Fruit fly (Drosophila melanogaster): Measurements from ENCODE around the gene CG13070.

The CG13070 gene

DNA sequence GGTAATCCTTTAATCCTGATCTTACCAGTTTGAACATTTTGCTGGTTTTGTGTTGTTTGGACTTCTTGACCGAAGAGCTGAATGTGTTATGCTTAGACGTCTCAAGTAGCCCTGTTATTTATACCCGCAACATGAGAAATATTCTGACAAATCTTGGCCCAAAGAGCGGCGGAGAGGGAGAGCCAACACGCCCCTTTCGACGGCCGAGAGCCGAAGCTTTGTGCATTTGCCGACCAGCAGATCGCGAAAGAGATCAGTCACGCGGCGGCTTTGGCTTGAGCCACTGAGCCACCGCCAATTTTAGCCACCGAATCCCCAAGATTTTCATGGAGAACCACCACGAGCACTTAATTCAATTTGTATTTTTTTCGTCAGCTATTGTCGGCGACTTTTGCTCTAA lies 32.3 kb downstream of the CG13070 start, which contains the start of gene CG4962:
Gene CG4962 (minus strand): TSS at position 101 of the 400 bp plus-strand sequence.
- TF ChIP-seq topi (GFP tag; optimal IDR thresholded peaks at IDR 0.05) = no peak

DNA sequence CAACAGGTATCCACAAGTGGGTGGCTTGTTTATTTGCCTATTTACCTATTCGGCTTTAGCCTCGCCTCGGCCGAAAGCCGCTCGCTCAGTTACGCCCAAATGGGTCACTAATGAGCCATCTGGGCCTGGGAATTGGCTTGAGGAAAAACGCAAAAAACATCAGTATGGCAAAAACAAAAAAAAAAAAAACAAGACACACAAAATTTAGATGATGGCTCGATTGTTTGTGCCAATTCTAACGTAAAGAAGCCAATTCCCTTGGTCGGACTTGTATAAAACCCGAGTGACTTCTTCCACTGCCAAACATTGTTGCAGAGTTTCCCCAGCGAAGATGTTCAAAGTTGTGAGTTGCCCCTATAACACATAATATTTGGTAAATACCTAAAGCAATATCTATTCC lies 38.0 kb downstream of the CG13070 start, which contains the start of gene CG4982:
Gene CG4982 (plus strand): TSS at position 301 of the 400 bp plus-strand sequence.
- no peak for TF ChIP-seq OdsH (GFP tag; optimal IDR thresholded peaks at IDR 0.05)
- TF ChIP-seq Sox102F (GFP tag; optimal IDR thresholded peaks at IDR 0.05) = no peak
- TF ChIP-seq achi (GFP tag; optimal IDR thresholded peaks at IDR 0.05) = no peak
- no peak for TF ChIP-seq CG34406 (GFP tag; optimal IDR thresholded peaks at IDR 0.05)
- no peak for TF ChIP-seq Hr38 (GFP tag; optimal IDR thresholded peaks at IDR 0.05)
- no peak for TF ChIP-seq Smox (GFP tag; optimal IDR thresholded peaks at IDR 0.05)
- TF ChIP-seq esn (GFP tag; optimal IDR thresholded peaks at IDR 0.05) = no peak
- TF ChIP-seq CG6163 (GFP tag; IDR thresholded peaks at IDR 0.05) = no peak
- no peak for TF ChIP-seq CG8319 (GFP tag; optimal IDR thresholded peaks at IDR 0.05)
- no peak for TF ChIP-seq CG6854 (GFP tag; optimal IDR thresholded peaks at IDR 0.05)

DNA sequence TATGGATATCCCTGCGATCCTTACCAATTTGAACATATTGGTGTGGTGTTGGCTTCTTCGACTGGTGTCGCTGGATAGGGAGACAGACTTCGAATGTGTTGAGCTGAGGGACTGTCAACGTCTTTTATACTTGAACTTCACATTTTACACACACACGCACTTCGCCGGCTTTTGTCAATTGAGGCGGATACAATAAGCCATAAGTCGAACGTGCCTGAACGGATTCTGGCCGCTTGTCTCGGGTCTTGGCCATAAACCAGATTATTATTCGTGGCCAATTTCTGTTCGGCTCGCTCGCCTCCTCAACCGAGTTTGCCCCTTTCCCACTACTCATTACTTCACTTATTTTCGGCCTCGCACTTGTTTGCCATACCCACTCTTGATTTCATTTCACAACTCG lies 39.9 kb downstream of the CG13070 start, which contains the start of gene CG13044:
Gene CG13044 (minus strand): TSS at position 101 of the 400 bp plus-strand sequence.
- TF ChIP-seq Blimp-1 (GFP tag; optimal IDR thresholded peaks at IDR 0.05) (peak; percentile 41), Sox15 (GFP tag; optimal IDR thresholded peaks at IDR 0.05) (no peak)

dm6 chr3L:16303982-16304381 lies 40.8 kb downstream of the CG13070 start, which contains the start of gene CG43249:
Gene CG43249 (plus strand): TSS chr3L:16304282.
- TF ChIP-seq eg (GFP tag; IDR thresholded peaks at IDR 0.05) (no peak), CG8632 (GFP tag; optimal IDR thresholded peaks at IDR 0.05) (no peak), cyc (GFP tag; optimal IDR thresholded peaks at IDR 0.05) (no peak), spab (GFP tag; optimal IDR thresholded peaks at IDR 0.05) (no peak), CG11902 (GFP tag; optimal IDR thresholded peaks at IDR 0.05) (no peak), topi (GFP tag; optimal IDR thresholded peaks at IDR 0.05) (no peak), Gug (GFP tag; IDR thresholded peaks at IDR 0.05) (no peak), dac (GFP tag; optimal IDR thresholded peaks at IDR 0.05) (no peak), CG1621 (tag; optimal IDR thresholded peaks at IDR 0.05) (no peak)

DNA sequence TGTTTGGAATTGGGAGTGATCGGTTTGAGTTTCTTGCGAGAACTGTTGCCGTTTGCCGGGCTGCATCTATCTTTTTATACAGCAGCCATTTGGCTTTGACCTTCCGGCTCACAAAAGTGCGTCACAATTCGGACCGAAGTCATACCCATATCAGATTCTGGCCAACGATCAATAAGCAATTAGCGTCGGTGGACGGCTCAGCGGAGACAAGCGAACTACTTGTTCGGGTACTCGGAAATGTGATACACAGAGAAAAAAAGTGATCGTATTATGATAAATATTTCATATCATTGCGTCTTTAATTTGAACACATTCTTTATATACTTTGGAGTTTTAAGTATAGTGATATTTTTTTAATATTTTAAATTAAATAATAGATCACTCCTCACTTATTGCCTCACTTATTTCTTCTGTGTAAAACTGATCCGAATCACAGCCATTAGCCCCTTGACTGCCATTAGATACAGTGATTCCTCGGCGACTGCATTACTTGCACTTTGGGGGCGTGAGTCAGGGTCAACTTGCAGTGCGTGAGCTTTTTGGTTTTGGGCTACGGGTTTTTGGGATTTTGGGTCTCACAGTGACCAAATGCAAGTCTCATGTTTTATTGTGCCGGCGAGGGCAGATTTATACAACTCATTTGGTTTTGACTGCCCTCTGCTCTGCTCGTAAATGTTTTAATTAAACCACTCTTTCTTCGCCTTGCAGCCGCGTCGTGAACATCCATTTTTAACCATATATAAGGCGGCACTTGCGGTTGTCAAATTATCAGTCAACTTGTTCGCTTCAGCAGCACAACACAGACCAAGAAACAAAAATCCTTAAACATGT lies 42.9 kb downstream of the CG13070 start, which contains the start of the genes CG13043 and CG13063:
Gene CG13043 (minus strand): TSS at position 51 of the 831 bp plus-strand sequence.
Gene CG13063 (plus strand): TSS at position 781 of the 831 bp plus-strand sequence.
- TF ChIP-seq CG6163 (GFP tag; IDR thresholded peaks at IDR 0.05) (no peak), svp (GFP tag) (peak; percentile 30)

DNA sequence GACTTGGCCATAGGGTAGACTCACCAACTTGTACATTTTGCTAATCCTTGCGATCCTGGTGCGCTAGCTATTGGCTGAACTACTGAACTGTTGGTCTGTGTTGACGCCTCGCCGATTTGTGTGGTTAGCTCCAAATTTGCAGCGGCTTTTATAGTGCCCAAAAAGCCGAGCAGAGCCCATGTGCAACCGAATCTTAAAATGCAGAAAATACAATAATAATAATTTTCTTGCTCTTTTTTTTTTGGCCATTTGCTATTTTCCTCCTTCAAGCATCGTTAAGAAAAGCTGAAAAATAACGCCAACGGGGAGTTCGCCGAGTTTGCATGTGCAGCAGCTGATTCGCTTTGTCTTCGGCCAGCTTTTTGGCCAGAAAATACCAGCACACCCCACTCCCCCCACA lies 45.2 kb downstream of the CG13070 start, which contains the start of gene CG13042:
Gene CG13042 (minus strand): TSS at position 101 of the 400 bp plus-strand sequence.
- TF ChIP-seq Smox (GFP tag; optimal IDR thresholded peaks at IDR 0.05) = no peak
- TF ChIP-seq esn (GFP tag; optimal IDR thresholded peaks at IDR 0.05) = no peak
- TF ChIP-seq CG32006 (GFP tag; optimal IDR thresholded peaks at IDR 0.05) = no peak
- no peak for TF ChIP-seq Blimp-1 (GFP tag; optimal IDR thresholded peaks at IDR 0.05)
- no peak for TF ChIP-seq CG8119 (GFP tag; IDR thresholded peaks at IDR 0.05)
- TF ChIP-seq Gug (GFP tag; IDR thresholded peaks at IDR 0.05) = no peak
- no peak for TF ChIP-seq CG11762 (GFP tag; optimal IDR thresholded peaks at IDR 0.05; ENCODE audit: insufficient read depth)
- TF ChIP-seq CG6854 (GFP tag; optimal IDR thresholded peaks at IDR 0.05) = no peak
- no peak for TF ChIP-seq CG6808 (GFP tag; optimal IDR thresholded peaks at IDR 0.05)

DNA sequence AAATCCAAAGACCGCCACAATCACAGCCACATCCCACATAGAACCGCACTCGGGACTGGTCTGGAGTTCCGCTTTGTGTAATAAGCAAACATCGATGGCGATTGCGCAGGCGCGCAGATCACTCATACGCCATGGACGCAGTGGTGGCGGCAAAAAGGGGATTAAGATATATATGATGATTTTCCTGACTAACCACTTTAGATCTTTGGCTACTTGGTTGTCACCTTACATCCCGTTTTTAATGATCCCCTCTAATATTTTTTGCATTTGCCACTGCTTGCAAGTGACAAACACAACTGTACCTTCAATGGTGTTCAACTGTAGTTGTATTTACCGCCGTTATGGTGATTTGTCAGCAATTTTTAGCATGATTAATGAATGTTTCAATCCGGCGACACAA lies 46.8 kb downstream of the CG13070 start:
- TF ChIP-seq Hr39 (GFP tag; optimal IDR thresholded peaks at IDR 0.05) (peak; percentile 10), Eip78C (GFP tag) (peak; percentile 74), eg (GFP tag; IDR thresholded peaks at IDR 0.05) (peak; percentile 86), fd59A (GFP tag; optimal IDR thresholded peaks at IDR 0.05) (no peak), CG15336 (GFP tag; IDR thresholded peaks at IDR 0.05) (peak; percentile 82), Sox15 (GFP tag; optimal IDR thresholded peaks at IDR 0.05) (no peak), CG10631 (GFP tag; optimal IDR thresholded peaks at IDR 0.05) (peak; percentile 59), CG31627 (GFP tag; optimal IDR thresholded peaks at IDR 0.05) (no peak), dsx (GFP tag; optimal IDR thresholded peaks at IDR 0.05; ENCODE audit: poor library complexity, severe bottlenecking) (no peak), fkh (GFP tag; optimal IDR thresholded peaks at IDR 0.05) (no peak), achi (GFP tag; optimal IDR thresholded peaks at IDR 0.05) (peak; percentile 34), CG1621 (tag; optimal IDR thresholded peaks at IDR 0.05) (no peak), CG7368 (GFP tag; optimal IDR thresholded peaks at IDR 0.05) (peak; percentile 16), dac (GFP tag; optimal IDR thresholded peaks at IDR 0.05) (peak; percentile 83), Sox102F (GFP tag; optimal IDR thresholded peaks at IDR 0.05) (no peak), CG16779 (tag; optimal IDR thresholded peaks at IDR 0.05) (peak; percentile 37), svp (GFP tag) (no peak), CG6808 (GFP tag; optimal IDR thresholded peaks at IDR 0.05) (no peak), CG9139 (GFP tag; optimal IDR thresholded peaks at IDR 0.05) (no peak)

Measured in whole organism, prepupa.